Fruit fly (Drosophila melanogaster): ENCODE results near the gene CG15478.

dm6 chrX:7699584-7700238 is 18.0 kb downstream of the CG15478 start:
- TF ChIP-seq Mnt (GFP tag; optimal IDR thresholded peaks at IDR 0.05) (peak; percentile 36), kay (GFP tag; ENCODE audit: borderline replicate concordance) (peak; percentile 93), CG1620 (GFP tag; optimal IDR thresholded peaks at IDR 0.05) (no peak), tj (GFP tag; optimal IDR thresholded peaks at IDR 0.05) (peak; percentile 62), CG33017 (tag; optimal IDR thresholded peaks at IDR 0.05) (no peak), CG7101 (tag; optimal IDR thresholded peaks at IDR 0.05) (no peak), Hr96 (GFP tag; optimal IDR thresholded peaks at IDR 0.05) (no peak), CG14711 (tag; optimal IDR thresholded peaks at IDR 0.05) (no peak)
